Worm (Caenorhabditis elegans) whole organism, midembryonic: ENCODE data around the gene K10D11.5.

Experiments used
- cog-1 ChIP-seq: sonication (generic microtip); optimal IDR thresholded peaks from 2 replicates; lab custom pipeline; 2016; ENCODE audit warnings: missing genetic modification characterization, missing compliant biosample characterization
- flt-1 ChIP-seq: fragments of 200-800 bp; sonication (Bioruptor generic); IDR thresholded peaks from 2 replicates; pipeline ENCODE4 v1.3.6; 2022; ENCODE audit warnings: missing genetic modification characterization, missing compliant biosample characterization
- tab-1 ChIP-seq: fragments of 200-800 bp; sonication (Bioruptor generic); IDR thresholded peaks from 2 replicates; pipeline ENCODE4 v1.3.6; 2022; ENCODE audit warnings: missing genetic modification characterization, missing compliant biosample characterization
- ztf-23 ChIP-seq: fragments of 200-800 bp; sonication (Bioruptor generic); IDR thresholded peaks from 2 replicates; pipeline ENCODE4 v1.3.6; 2022; ENCODE audit warnings: missing genetic modification reagents, missing genetic modification characterization, missing compliant biosample characterization

DNA sequence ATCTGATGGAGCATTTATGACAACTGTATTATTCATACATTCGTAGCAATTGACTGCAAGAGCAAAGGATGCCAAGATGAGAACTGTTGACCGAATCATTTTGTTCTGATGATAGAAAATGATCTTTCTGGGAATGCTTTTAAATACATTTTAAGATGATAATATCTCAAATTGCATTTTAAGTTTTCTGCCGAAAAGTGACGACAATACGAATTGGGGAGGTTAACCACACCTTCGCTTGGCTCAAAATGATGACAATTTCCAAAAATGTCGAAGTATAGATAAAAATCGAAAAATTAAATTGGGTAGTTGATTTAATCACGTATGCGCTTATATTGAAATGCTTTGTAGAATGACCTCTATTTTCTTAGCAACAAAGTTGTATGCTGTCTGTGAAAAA is 50.4 kb downstream of the K10D11.5 start, which contains the start of gene dod-24:
- TF ChIP-seq flt-1 (GFP tag; lab: Robert Waterston, UW) (no peak), cog-1 (tag; lab: Kevin White, UChicago) (no peak), ztf-23 (GFP tag; lab: Robert Waterston, UW) (no peak), tab-1 (GFP tag; lab: Robert Waterston, UW) (no peak)
